Fruit fly (Drosophila melanogaster): ENCODE measurements around the gene chb.

The chb gene

dm6 chr3L:21223268-21223667 is 50.6 kb downstream of the chb start (continued):
- TF ChIP-seq eg (GFP tag; IDR thresholded peaks at IDR 0.05) (peak; percentile 59; the same call in 2 of the 3 replicates), Lpt (GFP tag; optimal IDR thresholded peaks at IDR 0.05) (peak; percentile 26), Ets96B (tag; optimal IDR thresholded peaks at IDR 0.05) (peak; percentile 3), CG11902 (GFP tag; optimal IDR thresholded peaks at IDR 0.05) (no peak), vri (GFP tag; optimal IDR thresholded peaks at IDR 0.05) (no peak), dac (GFP tag; optimal IDR thresholded peaks at IDR 0.05) (no peak), Ets21C (GFP tag; optimal IDR thresholded peaks at IDR 0.05) (no peak), CG31627 (GFP tag; optimal IDR thresholded peaks at IDR 0.05) (no peak), dsx (GFP tag; optimal IDR thresholded peaks at IDR 0.05; ENCODE audit: poor library complexity, severe bottlenecking) (no peak), Blimp-1 (GFP tag; optimal IDR thresholded peaks at IDR 0.05) (no peak), spab (GFP tag; optimal IDR thresholded peaks at IDR 0.05) (no peak), Hr38 (GFP tag; optimal IDR thresholded peaks at IDR 0.05) (no peak), CG11762 (GFP tag; optimal IDR thresholded peaks at IDR 0.05; ENCODE audit: insufficient read depth) (peak; percentile 8), CG15336 (GFP tag; IDR thresholded peaks at IDR 0.05) (peak; percentile 78), CG8119 (GFP tag; IDR thresholded peaks at IDR 0.05) (peak; percentile 30; the same call in 1 of the 3 replicates), Eip78C (GFP tag) (peak; percentile 86), achi (GFP tag; optimal IDR thresholded peaks at IDR 0.05) (peak; percentile 38), Sox14 (GFP tag; optimal IDR thresholded peaks at IDR 0.05) (peak; percentile 9), CG6854 (GFP tag; optimal IDR thresholded peaks at IDR 0.05) (no peak), CG1621 (tag; optimal IDR thresholded peaks at IDR 0.05) (no peak), ss (GFP tag; optimal IDR thresholded peaks at IDR 0.05) (no peak)

- no peak for TF ChIP-seq Sox102F (GFP tag; optimal IDR thresholded peaks at IDR 0.05)
- peak; percentile 91 for TF ChIP-seq CG32006 (GFP tag; optimal IDR thresholded peaks at IDR 0.05)
- peak; percentile 68 for TF ChIP-seq Hr4 (GFP tag; optimal IDR thresholded peaks at IDR 0.05)
- peak; percentile 86 for TF ChIP-seq CG15336 (GFP tag; IDR thresholded peaks at IDR 0.05)
- TF ChIP-seq CG10631 (GFP tag; optimal IDR thresholded peaks at IDR 0.05): peak; percentile 66
- TF ChIP-seq Met (GFP tag; optimal IDR thresholded peaks at IDR 0.05): no peak
- no peak for TF ChIP-seq cyc (GFP tag; optimal IDR thresholded peaks at IDR 0.05)
- no peak for TF ChIP-seq acj6 (GFP tag; optimal IDR thresholded peaks at IDR 0.05)
- TF ChIP-seq Sox14 (GFP tag; optimal IDR thresholded peaks at IDR 0.05): peak; percentile 8
- peak; percentile 47; the same call in 2 of the 3 replicates for TF ChIP-seq eg (GFP tag; IDR thresholded peaks at IDR 0.05)
- TF ChIP-seq ss (GFP tag; optimal IDR thresholded peaks at IDR 0.05): no peak
- TF ChIP-seq vri (GFP tag; optimal IDR thresholded peaks at IDR 0.05): no peak
- TF ChIP-seq spab (GFP tag; optimal IDR thresholded peaks at IDR 0.05): no peak
- peak; percentile 86 for TF ChIP-seq Eip78C (GFP tag)
- TF ChIP-seq Gug (GFP tag; IDR thresholded peaks at IDR 0.05): peak; percentile 56
- peak; percentile 81 for TF ChIP-seq CG8119 (GFP tag; IDR thresholded peaks at IDR 0.05)
- no peak for TF ChIP-seq fd59A (GFP tag; optimal IDR thresholded peaks at IDR 0.05)
- TF ChIP-seq fd85E (GFP tag; optimal IDR thresholded peaks at IDR 0.05): no peak
- peak; percentile 25 for TF ChIP-seq dac (GFP tag; optimal IDR thresholded peaks at IDR 0.05)
- peak; percentile 88 for TF ChIP-seq CG6276 (GFP tag; optimal IDR thresholded peaks at IDR 0.05)
- no peak for TF ChIP-seq CG8319 (GFP tag; optimal IDR thresholded peaks at IDR 0.05)
- peak; percentile 38 for TF ChIP-seq achi (GFP tag; optimal IDR thresholded peaks at IDR 0.05)
- no peak for TF ChIP-seq CG11902 (GFP tag; optimal IDR thresholded peaks at IDR 0.05)
- peak; percentile 59 for TF ChIP-seq net (GFP tag; optimal IDR thresholded peaks at IDR 0.05)
- peak; percentile 6 for TF ChIP-seq dsx (GFP tag; optimal IDR thresholded peaks at IDR 0.05; ENCODE audit: poor library complexity, severe bottlenecking)
- TF ChIP-seq CG9139 (GFP tag; optimal IDR thresholded peaks at IDR 0.05): no peak
- TF ChIP-seq salr (GFP tag; optimal IDR thresholded peaks at IDR 0.05): peak in 1 of 2 experiments; percentile 86
- peak; percentile 40 for TF ChIP-seq Lpt (GFP tag; optimal IDR thresholded peaks at IDR 0.05)
- TF ChIP-seq CG1621 (tag; optimal IDR thresholded peaks at IDR 0.05): no peak
- no peak for TF ChIP-seq Blimp-1 (GFP tag; optimal IDR thresholded peaks at IDR 0.05)
- no peak for TF ChIP-seq esn (GFP tag; optimal IDR thresholded peaks at IDR 0.05)
- TF ChIP-seq Smox (GFP tag; optimal IDR thresholded peaks at IDR 0.05): no peak
- TF ChIP-seq CG4318 (GFP tag; optimal IDR thresholded peaks at IDR 0.05): peak; percentile 78
- no peak for TF ChIP-seq Ets96B (tag; optimal IDR thresholded peaks at IDR 0.05)
- no peak for TF ChIP-seq CG11294 (GFP tag; IDR thresholded peaks at IDR 0.05)
- TF ChIP-seq pdm3 (GFP tag; optimal IDR thresholded peaks at IDR 0.05): peak; percentile 13
- no peak for TF ChIP-seq CG34406 (GFP tag; optimal IDR thresholded peaks at IDR 0.05)
- TF ChIP-seq Hr39 (GFP tag; optimal IDR thresholded peaks at IDR 0.05): no peak
- TF ChIP-seq CG11762 (GFP tag; optimal IDR thresholded peaks at IDR 0.05; ENCODE audit: insufficient read depth): peak; percentile 18
- TF ChIP-seq OdsH (GFP tag; optimal IDR thresholded peaks at IDR 0.05): peak; percentile 53
- peak; percentile 26 for TF ChIP-seq CG3919 (GFP tag; optimal IDR thresholded peaks at IDR 0.05)
Measured at dm6 chr3L:21224274-21224673, 51.6 kb downstream of the chb start.

All from whole organism, prepupa.